Fruit fly (Drosophila melanogaster): ENCODE results near the gene CG31156.
A peak's percentile ranks its signal among the peaks of the same experiment; 100 is the strongest.

The CG31156 gene

DNA sequence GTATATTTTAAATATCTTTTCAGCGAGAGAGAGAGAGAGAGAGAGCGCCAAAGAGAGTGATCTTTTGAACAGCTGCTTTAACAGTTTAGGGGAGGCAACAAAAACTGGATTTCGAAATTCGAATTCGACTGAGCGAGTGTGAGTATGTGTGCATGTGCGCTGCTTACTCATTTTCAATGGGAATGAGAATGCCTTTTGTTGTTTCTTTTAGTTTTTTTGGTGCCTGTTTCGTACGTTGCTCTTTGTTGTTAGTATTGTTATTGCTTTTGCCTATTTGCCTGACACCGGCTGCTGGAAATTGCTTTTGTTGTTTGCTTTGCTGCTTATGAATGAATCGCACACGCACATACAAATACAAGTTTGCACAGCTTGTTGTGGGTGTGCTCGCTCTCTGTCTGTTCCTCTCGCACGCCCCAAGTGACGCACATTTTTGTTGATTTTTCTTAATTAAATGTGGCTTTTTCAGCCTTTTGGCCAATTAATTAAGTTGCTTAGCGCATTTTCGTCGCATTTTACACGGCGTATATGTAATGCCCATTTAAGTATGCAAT is 13.5 kb upstream of the CG31156 start (continued):
- TF ChIP-seq CG31365 (tag; optimal IDR thresholded peaks at IDR 0.05) (peak; percentile 62), CG14014 (GFP tag; IDR thresholded peaks at IDR 0.05) (peak; percentile 39; the same call in 1 of the 2 replicates), CG4360 (GFP tag; IDR thresholded peaks at IDR 0.05) (peak; percentile 78; the same call in 1 of the 2 replicates), CG10366 (GFP tag; IDR thresholded peaks at IDR 0.05) (no peak), nau (GFP tag; optimal IDR thresholded peaks at IDR 0.05) (peak; percentile 74), CG12236 (GFP tag; optimal IDR thresholded peaks at IDR 0.05) (peak; percentile 28), CG6654 (GFP tag; optimal IDR thresholded peaks at IDR 0.05) (no peak), slp2 (GFP tag; optimal IDR thresholded peaks at IDR 0.05) (peak; percentile 18), tup (GFP tag; optimal IDR thresholded peaks at IDR 0.05) (no peak)

DNA sequence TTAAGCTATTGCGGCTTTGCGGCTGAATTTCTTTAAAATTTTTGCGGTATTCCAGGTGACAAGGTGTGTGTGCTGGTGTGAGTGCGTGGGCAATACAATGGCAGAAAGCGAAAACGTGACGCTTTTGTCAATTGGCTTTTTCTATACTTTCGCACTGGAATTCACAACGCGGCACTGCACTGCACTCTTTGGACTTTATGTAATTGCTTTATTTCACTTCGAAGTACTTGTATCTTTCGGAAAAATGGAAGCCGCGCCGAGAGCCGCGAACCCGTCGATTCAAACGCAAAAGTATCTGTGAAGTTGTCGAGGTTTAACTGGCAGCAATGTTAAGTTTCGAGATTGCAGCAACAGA is 12.9 kb upstream of the CG31156 start:
- TF ChIP-seq CG7928 (GFP tag; optimal IDR thresholded peaks at IDR 0.05) (no peak), Doc3 (GFP tag; IDR thresholded peaks at IDR 0.05; ENCODE audit: partially characterized antibody) (no peak), CG2875 (GFP tag; optimal IDR thresholded peaks at IDR 0.05) (no peak), btn (GFP tag; optimal IDR thresholded peaks at IDR 0.05) (no peak), Dfd (GFP tag; optimal IDR thresholded peaks at IDR 0.05) (no peak), CG13296 (GFP tag; optimal IDR thresholded peaks at IDR 0.05) (no peak), CG8281 (tag; optimal IDR thresholded peaks at IDR 0.05) (no peak), CG32767 (GFP tag; IDR thresholded peaks at IDR 0.05) (no peak), sens (GFP tag) (peak; percentile 72), Sox102F (GFP tag; optimal IDR thresholded peaks at IDR 0.05) (no peak), CG6813 (GFP tag; optimal IDR thresholded peaks at IDR 0.05) (no peak), Asciz (GFP tag; optimal IDR thresholded peaks at IDR 0.05) (no peak), Pdp1 (GFP tag; optimal IDR thresholded peaks at IDR 0.05) (peak in 1 of 2 experiments; percentile 64), Dip2 (GFP tag; IDR thresholded peaks at IDR 0.05) (no peak), cg (GFP tag; optimal IDR thresholded peaks at IDR 0.05) (no peak), CG2199 (GFP tag; IDR thresholded peaks at IDR 0.05) (no peak), CG11696 (GFP tag; IDR thresholded peaks at IDR 0.05) (no peak), scrt (GFP tag; optimal IDR thresholded peaks at IDR 0.05) (no peak), Jarid2 (GFP tag; optimal IDR thresholded peaks at IDR 0.05) (peak; percentile 8), lbe (GFP tag; optimal IDR thresholded peaks at IDR 0.05) (no peak), Gsc (GFP tag; IDR thresholded peaks at IDR 0.05) (no peak), CG10366 (GFP tag; IDR thresholded peaks at IDR 0.05) (no peak), CG12942 (GFP tag; optimal IDR thresholded peaks at IDR 0.05) (no peak), chm (GFP tag; IDR thresholded peaks at IDR 0.05) (peak; percentile 61), CG15269 (tag; optimal IDR thresholded peaks at IDR 0.05) (no peak), sisA (GFP tag; IDR thresholded peaks at IDR 0.05) (no peak), CG17328 (GFP tag; IDR thresholded peaks at IDR 0.05) (0 out of 2 replicates have a peak, but pooled peaks have one; percentile 10), CG4282 (GFP tag; optimal IDR thresholded peaks at IDR 0.05) (no peak), ci (GFP tag; IDR thresholded peaks at IDR 0.05) (peak; percentile 44; the same call in 2 of the 3 replicates), tin (GFP tag; optimal IDR thresholded peaks at IDR 0.05) (no peak), tup (GFP tag; optimal IDR thresholded peaks at IDR 0.05) (no peak), gsb-n (tag; optimal IDR thresholded peaks at IDR 0.05) (no peak), CG7839 (tag; optimal IDR thresholded peaks at IDR 0.05) (no peak), CG15514 (GFP tag; optimal IDR thresholded peaks at IDR 0.05) (no peak), CG12391 (tag; optimal IDR thresholded peaks at IDR 0.05) (no peak), CG8290 (GFP tag; optimal IDR thresholded peaks at IDR 0.05) (no peak), CG8290 (tag; optimal IDR thresholded peaks at IDR 0.05) (peak in 1 of 2 experiments; percentile 9), CG32772 (GFP tag; IDR thresholded peaks at IDR 0.05) (no peak), gsb (GFP tag; IDR thresholded peaks at IDR 0.05) (no peak), CG11247 (GFP tag; IDR thresholded peaks at IDR 0.05) (no peak), exex (tag; optimal IDR thresholded peaks at IDR 0.05) (no peak), CG17802 (tag; optimal IDR thresholded peaks at IDR 0.05) (no peak), org-1 (GFP tag; optimal IDR thresholded peaks at IDR 0.05) (no peak)
